Worm (Caenorhabditis elegans) whole organism, midembryonic: ENCODE results near the gene nasp-1.

Experiments
- T22C8.4 ChIP-seq: fragments of 200-800 bp; sonication (Bioruptor generic); IDR thresholded peaks from 2 replicates; pipeline ENCODE4 v1.3.6; 2022; ENCODE audit warnings: missing genetic modification characterization, missing compliant biosample characterization
- cog-1 ChIP-seq: sonication (generic microtip); optimal IDR thresholded peaks from 2 replicates; lab custom pipeline; 2016; ENCODE audit warnings: missing genetic modification characterization, missing compliant biosample characterization
- flt-1 ChIP-seq: fragments of 200-800 bp; sonication (Bioruptor generic); IDR thresholded peaks from 2 replicates; pipeline ENCODE4 v1.3.6; 2022; ENCODE audit warnings: missing genetic modification characterization, missing compliant biosample characterization
- klf-2 ChIP-seq: fragments of 200-800 bp; sonication (Bioruptor generic); conservative IDR thresholded peaks from 2 replicates; pipeline ENCODE4 v1.3.6; 2022; ENCODE audit warnings: missing genetic modification reagents, missing genetic modification characterization, missing compliant biosample characterization
- med-1 ChIP-seq: sonication (generic microtip); optimal IDR thresholded peaks from 2 replicates; lab custom pipeline; 2017; ENCODE audit warnings: missing genetic modification characterization, mild to moderate bottlenecking, missing compliant biosample characterization, antibody characterized with exemption, missing genetic modification reagents; ENCODE audit not compliant: insufficient read depth
- ref-1 ChIP-seq: fragments of 200-800 bp; sonication (Bioruptor generic); conservative IDR thresholded peaks from 2 replicates; pipeline ENCODE4 v1.3.6; 2022; ENCODE audit warnings: missing genetic modification reagents, missing genetic modification characterization, missing compliant biosample characterization
- tab-1 ChIP-seq: fragments of 200-800 bp; sonication (Bioruptor generic); IDR thresholded peaks from 2 replicates; pipeline ENCODE4 v1.3.6; 2022; ENCODE audit warnings: missing genetic modification characterization, missing compliant biosample characterization
- ztf-23 ChIP-seq: fragments of 200-800 bp; sonication (Bioruptor generic); IDR thresholded peaks from 2 replicates; pipeline ENCODE4 v1.3.6; 2022; ENCODE audit warnings: missing genetic modification reagents, missing genetic modification characterization, missing compliant biosample characterization
- ztf-29 ChIP-seq: fragments of 200-800 bp; sonication (Bioruptor generic); IDR thresholded peaks from 2 replicates; pipeline ENCODE4 v1.3.6; 2022; ENCODE audit warnings: missing genetic modification reagents, missing genetic modification characterization, missing compliant biosample characterization

The nasp-1 gene

ce11 chrII:11091577-11091976, 14.8 kb upstream of the nasp-1 start:
- TF ChIP-seq ref-1 (GFP tag; lab: Robert Waterston, UW) (no peak), klf-2 (no peak), tab-1 (GFP tag; lab: Robert Waterston, UW) (no peak), ztf-29 (no peak), flt-1 (GFP tag; lab: Robert Waterston, UW) (no peak), T22C8.4 (GFP tag; lab: Robert Waterston, UW) (no peak), ztf-23 (GFP tag; lab: Robert Waterston, UW) (no peak), med-1 (no peak), cog-1 (tag; lab: Kevin White, UChicago) (no peak)

ce11 chrII:11092413-11092812, 14.0 kb upstream of the nasp-1 start, which contains the start of gene rpl-42:
rpl-42 (plus strand) TSS chrII:11092713.
- TF ChIP-seq T22C8.4 (GFP tag; lab: Robert Waterston, UW) (no peak), klf-2 (no peak), ztf-23 (GFP tag; lab: Robert Waterston, UW) (no peak), ztf-29 (no peak), cog-1 (tag; lab: Kevin White, UChicago) (no peak), med-1 (no peak), ref-1 (GFP tag; lab: Robert Waterston, UW) (no peak), flt-1 (GFP tag; lab: Robert Waterston, UW) (no peak), tab-1 (GFP tag; lab: Robert Waterston, UW) (no peak)

DNA sequence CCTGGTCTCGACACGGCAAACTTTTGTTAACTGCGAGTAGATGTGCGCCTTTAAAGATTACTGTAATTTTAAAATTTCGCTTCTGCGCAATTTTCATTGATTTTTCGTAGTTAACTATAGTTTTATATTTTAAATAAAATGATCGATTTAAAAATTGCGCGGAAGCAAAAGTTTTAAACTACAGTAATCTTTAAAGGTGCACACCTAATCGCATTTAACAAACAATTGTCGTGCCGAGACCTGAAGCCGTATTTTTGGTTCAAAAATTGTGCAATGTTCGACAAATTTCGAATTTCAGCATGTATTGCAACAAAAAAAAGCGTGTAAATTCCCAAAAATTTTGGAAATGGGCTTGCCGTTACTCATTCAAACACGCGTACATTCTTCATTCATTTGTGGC, 12.0 kb upstream of the nasp-1 start:
- TF ChIP-seq T22C8.4 (GFP tag; lab: Robert Waterston, UW) = no peak
- no peak for TF ChIP-seq flt-1 (GFP tag; lab: Robert Waterston, UW)
- TF ChIP-seq ref-1 (GFP tag; lab: Robert Waterston, UW) = no peak
- no peak for TF ChIP-seq ztf-23 (GFP tag; lab: Robert Waterston, UW)
- TF ChIP-seq ztf-29 = no peak
- no peak for TF ChIP-seq tab-1 (GFP tag; lab: Robert Waterston, UW)
- no peak for TF ChIP-seq klf-2
- TF ChIP-seq cog-1 (tag; lab: Kevin White, UChicago) = no peak
- no peak for TF ChIP-seq med-1

- no peak for TF ChIP-seq ztf-23 (GFP tag; lab: Robert Waterston, UW)
- no peak for TF ChIP-seq cog-1 (tag; lab: Kevin White, UChicago)
- no peak for TF ChIP-seq ztf-29
- TF ChIP-seq klf-2 = no peak
- TF ChIP-seq flt-1 (GFP tag; lab: Robert Waterston, UW) = no peak
These were observed 10.2 kb upstream of the nasp-1 start, which contains the start of gene nbs-1 for ce11 chrII:11096233-11096632. nbs-1 (minus strand) TSS chrII:11096478.

DNA sequence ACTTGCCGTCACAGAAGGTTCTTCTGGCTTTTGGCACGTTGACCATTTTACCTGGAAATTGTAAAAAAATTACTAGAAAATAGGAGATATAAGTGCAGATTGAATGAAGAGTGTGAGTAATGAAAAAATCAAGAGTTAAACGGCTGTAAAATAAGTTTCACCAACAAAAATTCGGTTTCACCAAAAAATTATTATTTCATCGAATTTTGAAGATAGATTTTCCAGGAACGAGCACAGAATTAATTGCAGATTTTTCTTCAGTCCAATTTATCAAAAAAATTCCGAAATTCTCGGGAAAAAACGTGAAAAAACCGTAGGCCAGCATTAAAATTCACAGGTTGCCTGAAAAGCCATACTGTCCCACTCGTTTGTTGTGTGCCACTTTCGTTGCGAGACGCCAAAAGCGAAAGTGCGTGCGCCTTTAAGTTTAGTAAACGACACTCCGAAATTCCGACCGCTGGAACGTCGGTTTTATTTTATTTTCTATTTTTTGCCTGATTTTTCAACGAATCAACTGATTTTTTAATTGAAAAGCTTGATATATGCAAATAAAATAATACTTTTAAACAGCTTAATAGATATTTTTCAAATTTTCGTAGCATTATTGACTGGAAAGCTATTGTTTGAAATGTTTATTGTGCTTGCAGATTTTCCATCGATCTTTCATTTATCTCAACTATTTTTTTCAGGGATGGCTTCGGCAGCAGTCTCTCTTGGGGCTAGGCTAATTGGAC, 9.1 kb upstream of the nasp-1 start, which contains the start of the genes rpl-36.A and nuo-1:
rpl-36.A (minus strand) TSS at position 51 of the 734 bp plus-strand sequence.
nuo-1 (plus strand) TSS at position 684 of the 734 bp plus-strand sequence.
- no peak for TF ChIP-seq klf-2
- TF ChIP-seq tab-1 (GFP tag; lab: Robert Waterston, UW) = no peak
- TF ChIP-seq ztf-23 (GFP tag; lab: Robert Waterston, UW) = 0 out of 2 replicates have a peak, but pooled peaks have one; percentile 22
- no peak for TF ChIP-seq flt-1 (GFP tag; lab: Robert Waterston, UW)
- TF ChIP-seq ref-1 (GFP tag; lab: Robert Waterston, UW) = no peak
- TF ChIP-seq ztf-29 = no peak

- no peak for TF ChIP-seq tab-1 (GFP tag; lab: Robert Waterston, UW)
- TF ChIP-seq cog-1 (tag; lab: Kevin White, UChicago) = no peak
- no peak for TF ChIP-seq ref-1 (GFP tag; lab: Robert Waterston, UW)
- no peak for TF ChIP-seq klf-2
- TF ChIP-seq ztf-23 (GFP tag; lab: Robert Waterston, UW) = no peak
- TF ChIP-seq med-1 = no peak
- no peak for TF ChIP-seq T22C8.4 (GFP tag; lab: Robert Waterston, UW)
- TF ChIP-seq flt-1 (GFP tag; lab: Robert Waterston, UW) = no peak
- TF ChIP-seq ztf-29 = no peak
These were observed 6.6 kb upstream of the nasp-1 start, which contains the start of gene C09H10.4 for ce11 chrII:11099841-11100240. C09H10.4 (plus strand) TSS chrII:11100141.

DNA sequence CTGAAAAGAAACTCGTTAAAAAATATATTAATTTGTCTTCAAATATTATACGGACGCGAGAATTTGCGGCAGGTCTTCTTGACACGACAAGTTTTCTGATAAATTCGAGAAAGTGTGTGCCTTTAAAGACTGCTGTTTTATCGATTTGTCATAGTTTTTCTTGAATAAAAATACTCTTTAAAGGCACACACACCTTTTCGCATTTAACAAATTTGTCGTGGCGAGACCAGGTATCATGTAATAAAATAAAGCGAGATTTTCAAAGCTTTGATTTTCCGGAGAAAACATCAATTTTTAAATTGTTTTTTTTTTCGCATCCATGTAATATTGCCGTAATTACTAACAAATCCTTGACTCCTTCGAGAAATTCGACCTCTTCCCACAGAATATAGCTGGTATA, 5.2 kb upstream of the nasp-1 start:
- TF ChIP-seq med-1 (no peak), tab-1 (GFP tag; lab: Robert Waterston, UW) (no peak), klf-2 (no peak), ztf-29 (no peak), ref-1 (GFP tag; lab: Robert Waterston, UW) (no peak), ztf-23 (GFP tag; lab: Robert Waterston, UW) (no peak)

DNA sequence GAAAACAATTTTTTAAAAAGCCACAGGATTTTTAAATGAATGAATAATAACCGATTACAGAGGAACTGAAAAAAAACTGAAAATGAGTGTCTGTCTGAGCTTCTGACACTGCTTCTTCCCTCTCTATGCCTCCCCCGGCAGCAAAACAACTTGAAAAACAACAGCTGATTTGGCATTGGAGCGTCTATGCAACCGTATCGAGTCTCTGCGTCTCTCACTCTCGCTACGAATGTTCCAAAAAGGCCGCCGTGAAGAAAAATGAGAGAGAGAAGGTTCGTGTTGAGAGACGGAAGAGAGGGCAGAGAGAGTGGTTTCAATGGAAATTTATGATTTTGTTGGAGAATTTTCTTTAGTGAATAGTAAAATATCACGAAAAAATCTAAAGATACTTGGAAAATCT, 3.4 kb upstream of the nasp-1 start:
- TF ChIP-seq cog-1 (tag; lab: Kevin White, UChicago) (peak; percentile 29), flt-1 (GFP tag; lab: Robert Waterston, UW) (no peak), med-1 (no peak), T22C8.4 (GFP tag; lab: Robert Waterston, UW) (no peak)

DNA sequence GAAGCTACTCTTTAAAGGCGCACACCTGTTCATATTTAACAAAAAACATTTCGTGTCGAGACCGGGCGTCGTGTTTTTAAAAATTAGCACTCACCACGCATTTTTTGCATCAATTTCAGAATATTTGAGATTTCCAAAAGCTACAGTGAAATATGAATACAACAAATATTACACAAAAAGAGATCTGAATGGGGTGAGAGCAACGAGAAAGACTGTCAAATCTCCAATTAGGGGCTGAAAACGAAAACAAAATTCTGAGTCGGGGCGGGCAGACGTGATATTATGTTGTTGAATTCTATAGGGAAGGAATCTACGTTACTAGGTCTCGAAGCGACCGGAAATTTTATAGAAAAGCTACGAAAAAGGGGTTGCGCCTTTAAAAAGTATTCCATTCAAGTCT, 2.8 kb upstream of the nasp-1 start, which contains the start of gene C09H10.5:
C09H10.5 (minus strand) TSS at position 101 of the 400 bp plus-strand sequence.
- TF ChIP-seq flt-1 (GFP tag; lab: Robert Waterston, UW) (no peak), cog-1 (tag; lab: Kevin White, UChicago) (no peak), ztf-23 (GFP tag; lab: Robert Waterston, UW) (no peak), med-1 (no peak), tab-1 (GFP tag; lab: Robert Waterston, UW) (no peak), ztf-29 (no peak), T22C8.4 (GFP tag; lab: Robert Waterston, UW) (no peak), klf-2 (no peak)

DNA sequence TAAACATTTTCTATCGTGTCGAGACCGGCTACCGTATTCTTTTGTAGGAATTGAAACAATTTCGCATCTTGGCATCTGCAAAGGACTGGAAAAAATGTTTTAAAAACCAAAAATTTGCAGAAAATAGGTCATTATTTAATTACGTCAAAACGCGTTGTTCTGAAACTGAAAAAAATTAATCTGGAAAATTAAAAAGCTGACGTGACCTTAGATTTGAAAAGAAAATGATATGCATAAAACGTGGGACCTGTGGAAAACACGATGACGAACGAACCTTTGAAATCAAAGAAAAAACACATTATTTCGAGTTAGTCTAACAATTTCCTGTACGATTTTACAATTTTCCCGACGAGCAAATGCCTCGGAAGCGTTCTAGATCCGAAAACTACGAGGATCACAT, 2.2 kb upstream of the nasp-1 start, which contains the start of gene C09H10.9:
C09H10.9 (plus strand) TSS at position 301 of the 400 bp plus-strand sequence.
- no peak for TF ChIP-seq klf-2
- no peak for TF ChIP-seq T22C8.4 (GFP tag; lab: Robert Waterston, UW)
- TF ChIP-seq cog-1 (tag; lab: Kevin White, UChicago) = no peak
- TF ChIP-seq ref-1 (GFP tag; lab: Robert Waterston, UW) = no peak
